Fruit fly (Drosophila melanogaster) S2 (cell line): Measurements from ENCODE around the gene CG42692.

ENCODE experiments used
- CG8478 ChIP-seq: fragments of >200 bp; optimal IDR thresholded peaks from 2 replicates; lab custom pipeline; 2018
- CTCF ChIP-seq, 2 experiments: fragments of >200 bp; optimal IDR thresholded peaks; 2 replicates each; lab custom pipeline; 2018

dm6 chr2L:14039936-14040483 is 32.1 kb downstream of the CG42692 start, which contains the start of gene nAChRalpha5:
- TF ChIP-seq CTCF (optimal IDR thresholded peaks at IDR 0.05; lab: Kevin White, UChicago) (no peak), CG8478 (lab: Kevin White, UChicago) (no peak)
